Fruit fly (Drosophila melanogaster): ENCODE measurements around the gene stai.

Gene stai

dm6 chr2L:6172996-6173395 lies 72.8 kb downstream of the stai start:
- no peak for TF ChIP-seq noc (tag; optimal IDR thresholded peaks at IDR 0.05)

Data from whole organism, larva.